Worm (Caenorhabditis elegans): ENCODE data around the gene F17E9.5.

F17E9.5 gene

DNA sequence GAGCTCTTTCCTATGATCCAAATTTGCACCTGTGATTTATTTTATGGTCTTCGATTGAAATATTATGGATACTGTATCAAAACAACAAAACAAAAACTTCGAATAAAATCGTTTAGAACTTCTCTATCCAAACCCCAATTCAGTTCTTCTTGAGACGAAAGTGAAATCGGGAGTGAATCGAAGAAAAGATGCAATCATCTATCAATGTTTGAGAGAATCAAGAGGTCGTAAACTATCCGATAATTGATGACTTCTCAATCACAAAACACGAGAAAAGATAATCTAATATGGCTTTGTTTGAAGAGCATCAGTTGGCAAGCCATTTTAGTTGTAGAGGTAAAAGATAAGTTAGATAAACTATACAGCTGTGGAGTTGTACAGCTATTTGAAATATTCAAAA lies 27.8 kb upstream of the F17E9.5 start:
- TF ChIP-seq ZK546.5 (tag; optimal IDR thresholded peaks at IDR 0.05) (no peak), sma-3 (GFP tag; optimal IDR thresholded peaks at IDR 0.05) (no peak), fos-1 (tag; optimal IDR thresholded peaks at IDR 0.05) (no peak), sma-9 (GFP tag; optimal IDR thresholded peaks at IDR 0.05) (peak; percentile 31), sma-9 (tag; optimal IDR thresholded peaks at IDR 0.05) (no peak), nhr-25 (tag; optimal IDR thresholded peaks at IDR 0.05) (peak; percentile 49), sem-4 (tag; optimal IDR thresholded peaks at IDR 0.05) (no peak), dmd-4 (tag; optimal IDR thresholded peaks at IDR 0.05) (no peak), mab-5 (tag; optimal IDR thresholded peaks at IDR 0.05) (no peak), mbf-1 (tag; optimal IDR thresholded peaks at IDR 0.05) (no peak), ama-1 (optimal IDR thresholded peaks at IDR 0.05) (no peak), ztf-1 (GFP tag; conservative IDR thresholded peaks at IDR 0.05) (no peak), blmp-1 (tag; optimal IDR thresholded peaks at IDR 0.05; ENCODE audit: insufficient read depth) (peak; percentile 86), F13H6.1 (tag; optimal IDR thresholded peaks at IDR 0.05) (no peak), nhr-21 (tag; optimal IDR thresholded peaks at IDR 0.05) (no peak), ztf-4 (tag; optimal IDR thresholded peaks at IDR 0.05) (no peak), alr-1 (tag; optimal IDR thresholded peaks at IDR 0.05) (no peak), skn-1 (tag; optimal IDR thresholded peaks at IDR 0.05) (no peak), zag-1 (tag; optimal IDR thresholded peaks at IDR 0.05) (no peak), nhr-10 (tag; optimal IDR thresholded peaks at IDR 0.05) (no peak), unc-39 (tag; optimal IDR thresholded peaks at IDR 0.05) (no peak), R02D3.7 (tag; optimal IDR thresholded peaks at IDR 0.05) (no peak), ceh-82 (tag; optimal IDR thresholded peaks at IDR 0.05) (no peak), lin-13 (GFP tag; optimal IDR thresholded peaks at IDR 0.05) (no peak), nhr-12 (tag; optimal IDR thresholded peaks at IDR 0.05) (no peak), C34F6.9 (tag; optimal IDR thresholded peaks at IDR 0.05) (no peak)

DNA sequence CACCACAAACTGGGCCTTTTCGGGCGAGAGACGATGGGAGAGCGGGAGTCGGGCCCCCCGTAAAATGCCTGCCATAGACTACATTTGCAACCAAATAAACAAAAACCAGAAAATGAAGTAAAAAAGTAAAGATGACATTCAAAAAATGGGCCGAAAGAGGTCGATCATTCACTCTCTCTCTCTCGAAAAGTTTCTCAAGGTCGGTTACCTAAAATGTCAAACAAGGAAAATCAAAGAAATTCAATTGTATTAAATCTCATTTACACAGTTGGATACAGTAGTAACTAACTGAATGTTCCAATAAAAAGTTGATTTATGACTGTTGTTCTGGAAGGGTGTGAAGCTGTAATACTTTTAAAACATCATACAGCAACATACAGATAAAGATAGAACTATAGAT lies 26.8 kb upstream of the F17E9.5 start:
- TF ChIP-seq ceh-16 (tag; optimal IDR thresholded peaks at IDR 0.05) (no peak), blmp-1 (tag; optimal IDR thresholded peaks at IDR 0.05; ENCODE audit: insufficient read depth) (peak; percentile 40), nhr-25 (tag; optimal IDR thresholded peaks at IDR 0.05) (peak; percentile 9)

DNA sequence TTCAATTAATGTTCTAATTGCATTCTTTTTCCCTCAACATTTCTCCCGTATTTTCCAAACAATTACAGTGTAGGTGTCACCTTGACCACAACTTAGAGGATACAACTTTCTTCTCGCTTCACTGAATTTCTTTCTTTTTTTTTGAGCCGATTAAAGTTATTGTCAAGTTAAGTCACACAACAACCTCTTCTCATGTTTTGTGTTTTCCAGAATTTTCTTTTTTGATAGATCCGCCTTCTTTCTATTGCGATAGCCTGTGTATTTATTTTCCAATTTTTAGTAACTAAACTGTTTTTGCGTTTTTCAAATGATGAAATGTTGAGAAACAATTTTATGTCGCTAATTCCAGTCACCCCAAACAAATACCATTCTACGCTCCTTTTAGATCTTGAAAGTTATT lies 20.0 kb upstream of the F17E9.5 start, which contains the start of gene F35H10.3:
Gene F35H10.3 (plus strand): TSS at position 301 of the 400 bp plus-strand sequence.
- no peak for TF ChIP-seq mab-5 (tag; optimal IDR thresholded peaks at IDR 0.05)

DNA sequence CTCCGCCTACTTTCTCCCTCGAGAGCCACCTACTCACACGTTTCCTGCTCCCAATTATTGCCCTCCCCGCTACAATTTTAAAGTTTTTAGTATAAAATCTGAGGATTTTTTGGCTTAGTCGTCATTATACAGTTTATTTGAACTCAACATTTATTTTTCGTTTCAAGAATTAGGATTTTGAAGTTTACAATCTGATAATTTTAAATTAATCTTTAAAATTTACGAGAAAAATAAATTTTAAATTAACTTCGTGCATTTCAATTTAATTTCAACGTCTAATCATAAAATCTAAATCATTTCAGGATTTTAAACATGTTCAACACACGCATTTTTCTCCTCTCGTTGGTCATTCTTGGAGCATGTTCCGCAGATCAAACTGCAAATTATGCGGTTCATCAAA lies 16.7 kb upstream of the F17E9.5 start, which contains the start of gene F35H10.2:
Gene F35H10.2 (plus strand): TSS at position 301 of the 400 bp plus-strand sequence.
- no peak for TF ChIP-seq ama-1 (optimal IDR thresholded peaks at IDR 0.05)

DNA sequence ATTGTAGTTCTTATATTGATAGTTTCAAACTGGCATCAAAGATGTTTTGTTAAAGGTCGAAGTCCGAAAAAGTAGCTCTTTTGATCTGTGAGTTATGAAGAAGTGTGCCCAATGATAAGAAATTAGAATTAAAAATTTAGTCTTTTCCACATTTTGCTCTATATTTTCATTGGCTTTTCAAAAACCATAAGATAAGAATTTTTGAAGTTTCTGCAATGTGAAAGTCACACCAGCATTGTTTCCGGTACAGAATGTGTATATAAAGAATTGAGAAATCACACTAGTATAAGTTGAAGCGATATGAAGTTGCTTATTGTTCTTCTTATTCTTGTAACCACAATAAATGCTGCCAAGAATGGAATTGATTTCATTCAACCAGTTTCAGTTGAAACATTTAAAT lies 13.1 kb upstream of the F17E9.5 start, which contains the start of gene lys-10:
Gene lys-10 (plus strand): TSS at position 301 of the 400 bp plus-strand sequence.
- TF ChIP-seq dmd-4 (tag; optimal IDR thresholded peaks at IDR 0.05) (no peak), nhr-23 (tag; optimal IDR thresholded peaks at IDR 0.05) (no peak), ztf-11 (tag; optimal IDR thresholded peaks at IDR 0.05) (no peak), skn-1 (tag; optimal IDR thresholded peaks at IDR 0.05) (no peak), unc-55 (GFP tag; optimal IDR thresholded peaks at IDR 0.05) (no peak), ztf-1 (GFP tag; conservative IDR thresholded peaks at IDR 0.05) (no peak), Y55F3AM.14 (GFP tag; optimal IDR thresholded peaks at IDR 0.05) (no peak), lin-13 (GFP tag; optimal IDR thresholded peaks at IDR 0.05) (no peak), ceh-16 (tag; optimal IDR thresholded peaks at IDR 0.05) (no peak), nhr-10 (tag; optimal IDR thresholded peaks at IDR 0.05) (no peak), nhr-11 (tag; optimal IDR thresholded peaks at IDR 0.05) (no peak), unc-62 (GFP tag; optimal IDR thresholded peaks at IDR 0.05) (no peak), sma-9 (GFP tag; optimal IDR thresholded peaks at IDR 0.05) (no peak), sma-9 (tag; optimal IDR thresholded peaks at IDR 0.05) (no peak)

DNA sequence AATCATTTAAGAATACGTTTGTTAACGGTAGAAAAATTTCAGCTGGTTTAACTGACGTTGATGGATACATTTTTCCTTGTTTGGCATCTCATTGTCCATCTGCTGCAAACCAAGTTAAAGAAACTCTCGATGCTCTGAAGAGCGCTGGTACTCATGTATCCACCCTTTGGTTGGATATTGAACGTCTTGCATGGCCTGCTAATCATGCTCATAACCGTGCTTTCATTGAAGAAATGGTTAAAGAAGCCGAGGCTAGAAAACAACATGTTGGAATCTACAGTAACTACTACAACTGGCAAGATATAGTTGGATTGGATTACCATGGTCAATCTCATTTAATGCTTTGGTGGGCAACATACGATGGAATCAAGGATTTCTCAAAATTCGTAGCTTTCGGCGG lies 12.6 kb upstream of the F17E9.5 start:
- TF ChIP-seq ZK546.5 (tag; optimal IDR thresholded peaks at IDR 0.05) (no peak), nhr-237 (tag; optimal IDR thresholded peaks at IDR 0.05) (no peak), fos-1 (tag; optimal IDR thresholded peaks at IDR 0.05) (no peak), nhr-25 (tag; optimal IDR thresholded peaks at IDR 0.05) (no peak), sem-4 (tag; optimal IDR thresholded peaks at IDR 0.05) (no peak), ztf-1 (GFP tag; conservative IDR thresholded peaks at IDR 0.05) (no peak), alr-1 (tag; optimal IDR thresholded peaks at IDR 0.05) (no peak), nhr-11 (tag; optimal IDR thresholded peaks at IDR 0.05) (no peak), nhr-10 (tag; optimal IDR thresholded peaks at IDR 0.05) (no peak), nhr-23 (tag; optimal IDR thresholded peaks at IDR 0.05) (no peak), ztf-11 (tag; optimal IDR thresholded peaks at IDR 0.05) (no peak), F13H6.1 (tag; optimal IDR thresholded peaks at IDR 0.05) (no peak), peb-1 (tag; optimal IDR thresholded peaks at IDR 0.05) (no peak), elt-1 (tag; optimal IDR thresholded peaks at IDR 0.05) (no peak), aly-2 (tag; optimal IDR thresholded peaks at IDR 0.05) (no peak), gmeb-1 (tag; optimal IDR thresholded peaks at IDR 0.05) (no peak), lsy-2 (tag; optimal IDR thresholded peaks at IDR 0.05) (no peak)
